Worm (Caenorhabditis elegans) whole organism, early embryonic: Measurements from ENCODE around the gene pepm-1.

Source experiments
- B0310.2 ChIP-seq: sonication (generic microtip); optimal IDR thresholded peaks from 2 replicates; lab custom pipeline; 2016; ENCODE audit warnings: mild to moderate bottlenecking, missing genetic modification characterization, missing compliant biosample characterization
- F13C5.2 ChIP-seq: sonication (generic microtip); optimal IDR thresholded peaks from 2 replicates; lab custom pipeline; 2017; ENCODE audit warnings: mild to moderate bottlenecking, missing genetic modification characterization, inconsistent platforms, missing compliant biosample characterization
- aly-1 ChIP-seq: sonication (generic microtip); optimal IDR thresholded peaks from 2 replicates; lab custom pipeline; 2016; ENCODE audit warnings: missing genetic modification characterization, missing compliant biosample characterization
- ama-1 ChIP-seq: fragments of 150-350 bp; optimal IDR thresholded peaks from 2 replicates; lab custom pipeline; 2014
- ceh-13 ChIP-seq: fragments of 200-800 bp; sonication (Bioruptor generic); optimal IDR thresholded peaks from 2 replicates; lab custom pipeline; 2018; ENCODE audit warnings: mild to moderate bottlenecking, missing genetic modification characterization, missing compliant biosample characterization
- ceh-36 ChIP-seq: sonication (generic microtip); optimal IDR thresholded peaks from 2 replicates; lab custom pipeline; 2016; ENCODE audit warnings: missing genetic modification characterization, inconsistent platforms, missing compliant biosample characterization
- ets-7 ChIP-seq: sonication (generic microtip); optimal IDR thresholded peaks from 2 replicates; lab custom pipeline; 2016; ENCODE audit warnings: missing genotype, missing genetic modification characterization, missing compliant biosample characterization
- flt-1 ChIP-seq: fragments of 200-800 bp; sonication (Bioruptor generic); IDR thresholded peaks from 2 replicates; pipeline ENCODE4 v1.3.6; 2022; ENCODE audit warnings: missing genetic modification characterization, missing compliant biosample characterization
- hmbx-1 ChIP-seq: sonication (generic microtip); optimal IDR thresholded peaks from 2 replicates; lab custom pipeline; 2016; ENCODE audit warnings: mild to moderate bottlenecking, missing genetic modification characterization, missing compliant biosample characterization
- hmg-4 ChIP-seq: fragments of 200-800 bp; sonication (Bioruptor generic); optimal IDR thresholded peaks from 2 replicates; lab custom pipeline; 2018; ENCODE audit warnings: mild to moderate bottlenecking, missing genetic modification characterization, missing compliant biosample characterization
- hnd-1 ChIP-seq: sonication (generic microtip); optimal IDR thresholded peaks from 2 replicates; lab custom pipeline; 2016; ENCODE audit warnings: missing genetic modification characterization, missing compliant biosample characterization
- pes-1 ChIP-seq: fragments of 200-800 bp; sonication (Bioruptor generic); IDR thresholded peaks from 2 replicates; pipeline ENCODE4 v1.3.6; 2022; ENCODE audit warnings: missing genetic modification reagents, missing genetic modification characterization, missing compliant biosample characterization
- scrt-1 ChIP-seq: fragments of 200-800 bp; sonication (Bioruptor generic); IDR thresholded peaks from 2 replicates; pipeline ENCODE4 v1.3.6; 2022; ENCODE audit warnings: missing genetic modification characterization, missing compliant biosample characterization
- sea-1 ChIP-seq: fragments of 200-800 bp; sonication (Bioruptor generic); conservative IDR thresholded peaks from 2 replicates; pipeline ENCODE4 v1.3.6; 2022; ENCODE audit warnings: missing genetic modification characterization, missing compliant biosample characterization
- tbx-11 ChIP-seq: fragments of 200-800 bp; sonication (Bioruptor generic); IDR thresholded peaks from 2 replicates; pipeline ENCODE4 v1.3.6; 2022; ENCODE audit warnings: missing genetic modification characterization, missing compliant biosample characterization
- tbx-37 ChIP-seq: fragments of 200-800 bp; sonication (Bioruptor generic); conservative IDR thresholded peaks from 2 replicates; pipeline ENCODE4 v1.3.6; 2022; ENCODE audit warnings: missing genetic modification reagents, missing genetic modification characterization, missing compliant biosample characterization
- tra-4 ChIP-seq: sonication (generic microtip); optimal IDR thresholded peaks from 2 replicates; lab custom pipeline; 2017; ENCODE audit warnings: missing genetic modification characterization, missing compliant biosample characterization

Gene pepm-1

ce11 chrV:14341672-14342071, 12.8 kb downstream of the pepm-1 start, which contains the start of gene F47B8.10:
Gene F47B8.10 (plus strand): TSS chrV:14341972.
- TF ChIP-seq tbx-37 (GFP tag; lab: Robert Waterston, UW) (no peak), sea-1 (no peak), B0310.2 (tag; lab: Kevin White, UChicago) (no peak), flt-1 (no peak), ama-1 (no peak), hnd-1 (tag; lab: Kevin White, UChicago) (no peak), ceh-36 (tag; lab: Kevin White, UChicago) (no peak), tra-4 (tag; lab: Kevin White, UChicago) (no peak), aly-1 (no peak), pes-1 (no peak), tbx-11 (GFP tag; lab: Robert Waterston, UW) (no peak), F13C5.2 (tag; lab: Kevin White, UChicago) (no peak), ets-7 (tag; lab: Kevin White, UChicago) (no peak), hmg-4 (GFP tag; lab: Kevin White, UChicago) (no peak), scrt-1 (no peak), ceh-13 (no peak), hmbx-1 (tag; lab: Kevin White, UChicago) (no peak)

- TF ChIP-seq ceh-36 (tag; lab: Kevin White, UChicago) (no peak), hnd-1 (tag; lab: Kevin White, UChicago) (no peak), F13C5.2 (tag; lab: Kevin White, UChicago) (peak; percentile 75), ets-7 (tag; lab: Kevin White, UChicago) (peak; percentile 28), tbx-37 (GFP tag; lab: Robert Waterston, UW) (peak; percentile 19; the same call in 1 of the 2 replicates)
These were observed 18.4 kb downstream of the pepm-1 start, which contains the start of gene cept-2 for ce11 chrV:14347234-14347826. Gene cept-2 (plus strand): TSS chrV:14347766.

ce11 chrV:14350498-14350897, 21.6 kb downstream of the pepm-1 start:
- TF ChIP-seq ceh-13 = no peak
- no peak for TF ChIP-seq pes-1
- no peak for TF ChIP-seq B0310.2 (tag; lab: Kevin White, UChicago)
- TF ChIP-seq aly-1 = no peak
- no peak for TF ChIP-seq hnd-1 (tag; lab: Kevin White, UChicago)
- no peak for TF ChIP-seq tra-4 (tag; lab: Kevin White, UChicago)
- TF ChIP-seq hmbx-1 (tag; lab: Kevin White, UChicago) = no peak
- no peak for TF ChIP-seq ets-7 (tag; lab: Kevin White, UChicago)
- TF ChIP-seq F13C5.2 (tag; lab: Kevin White, UChicago) = no peak
- TF ChIP-seq sea-1 = no peak
- no peak for TF ChIP-seq hmg-4 (GFP tag; lab: Kevin White, UChicago)
- TF ChIP-seq scrt-1 = no peak
- TF ChIP-seq tbx-37 (GFP tag; lab: Robert Waterston, UW) = no peak
- no peak for TF ChIP-seq flt-1
- no peak for TF ChIP-seq ama-1

ce11 chrV:14350949-14351348, 22.0 kb downstream of the pepm-1 start:
- no peak for TF ChIP-seq ceh-36 (tag; lab: Kevin White, UChicago)
- peak; percentile 7 for TF ChIP-seq F13C5.2 (tag; lab: Kevin White, UChicago)
- no peak for TF ChIP-seq ama-1
- no peak for TF ChIP-seq ets-7 (tag; lab: Kevin White, UChicago)
- 0 out of 2 replicates have a peak, but pooled peaks have one; percentile 21 for TF ChIP-seq sea-1
- peak; percentile 34 for TF ChIP-seq hmg-4 (GFP tag; lab: Kevin White, UChicago)
- no peak for TF ChIP-seq hmbx-1 (tag; lab: Kevin White, UChicago)
- TF ChIP-seq tbx-11 (GFP tag; lab: Robert Waterston, UW) = no peak
- TF ChIP-seq aly-1 = no peak

- TF ChIP-seq hmbx-1 (tag; lab: Kevin White, UChicago) = no peak
- no peak for TF ChIP-seq B0310.2 (tag; lab: Kevin White, UChicago)
- no peak for TF ChIP-seq sea-1
- no peak for TF ChIP-seq ets-7 (tag; lab: Kevin White, UChicago)
- TF ChIP-seq tbx-11 (GFP tag; lab: Robert Waterston, UW) = no peak
These were observed 22.7 kb downstream of the pepm-1 start, which contains the start of gene vha-13 for ce11 chrV:14351629-14352028. Gene vha-13 (plus strand): TSS chrV:14351709.

- TF ChIP-seq ceh-36 (tag; lab: Kevin White, UChicago) (no peak), pes-1 (no peak), hnd-1 (tag; lab: Kevin White, UChicago) (no peak), ama-1 (no peak), tra-4 (tag; lab: Kevin White, UChicago) (no peak), flt-1 (no peak), ets-7 (tag; lab: Kevin White, UChicago) (no peak), sea-1 (no peak), tbx-11 (GFP tag; lab: Robert Waterston, UW) (no peak), hmbx-1 (tag; lab: Kevin White, UChicago) (no peak), hmg-4 (GFP tag; lab: Kevin White, UChicago) (no peak), ceh-13 (no peak), aly-1 (no peak), scrt-1 (no peak), F13C5.2 (tag; lab: Kevin White, UChicago) (no peak)
These were observed 23.1 kb downstream of the pepm-1 start for ce11 chrV:14352032-14352431.

ce11 chrV:14354258-14354877, 25.5 kb downstream of the pepm-1 start, which contains the start of gene Y49A3A.3:
Gene Y49A3A.3 (plus strand): TSS chrV:14354410.
- TF ChIP-seq aly-1 = peak; percentile 9
- peak; percentile 52 for TF ChIP-seq ama-1
- no peak for TF ChIP-seq sea-1
